Fruit fly (Drosophila melanogaster): Measurements from ENCODE around the gene CecC.

Gene CecC

DNA sequence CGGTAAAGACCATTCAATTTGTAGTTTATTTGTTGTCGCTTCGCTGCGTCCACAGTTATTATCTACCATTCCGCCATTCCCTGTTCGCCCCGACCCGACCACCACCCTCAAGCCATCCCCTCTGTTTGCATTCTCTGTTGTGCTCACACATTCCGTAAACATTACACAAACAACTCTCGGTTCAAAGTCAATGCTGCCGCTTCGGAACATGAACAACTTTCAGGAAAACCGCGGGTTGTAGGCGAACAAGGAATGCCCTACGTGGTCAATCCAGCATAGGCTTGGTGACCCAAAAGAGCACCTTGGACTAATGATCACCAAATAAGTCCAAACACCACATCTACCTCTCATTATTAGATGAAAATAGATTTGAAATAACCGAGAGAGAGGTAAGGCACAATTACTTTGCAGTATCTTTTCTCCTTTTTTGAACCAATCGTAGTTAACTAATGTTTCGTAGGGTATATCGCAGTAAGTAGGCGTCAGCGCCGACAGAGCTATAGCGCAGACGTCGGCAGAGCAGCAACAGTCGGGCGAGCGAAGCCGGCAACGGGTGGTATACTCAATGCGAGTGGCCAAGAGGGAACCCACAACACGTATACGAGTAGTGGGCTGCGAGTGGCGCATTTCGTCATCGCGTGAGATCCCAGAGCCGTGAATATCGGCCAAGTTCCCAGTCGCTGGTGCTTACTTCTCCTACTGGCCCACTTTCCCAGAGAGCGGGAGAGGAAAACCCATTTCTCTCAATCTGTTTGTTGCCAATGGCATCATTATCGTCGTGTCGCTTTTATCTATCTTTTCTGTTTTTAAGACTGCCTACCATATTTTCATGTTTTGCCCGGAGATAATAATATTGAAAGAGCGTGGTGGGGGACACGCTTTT is 12.9 kb upstream of the CecC start (continued):
- TF ChIP-seq Nf-YA (GFP tag; IDR thresholded peaks at IDR 0.05) (peak; percentile 96), Sin3A (optimal IDR thresholded peaks at IDR 0.05) (no peak), CG11456 (GFP tag; IDR thresholded peaks at IDR 0.05) (peak; percentile 91), otp (GFP tag; IDR thresholded peaks at IDR 0.05) (peak; percentile 97), CG17186 (GFP tag; optimal IDR thresholded peaks at IDR 0.05) (peak; percentile 89), CG4424 (GFP tag; optimal IDR thresholded peaks at IDR 0.05) (peak; percentile 98), Mrtf (GFP tag; IDR thresholded peaks at IDR 0.05) (peak; percentile 90), NFAT (GFP tag; IDR thresholded peaks at IDR 0.05) (peak; percentile 83), CG15601 (tag; optimal IDR thresholded peaks at IDR 0.05) (peak; percentile 87), CG32767 (GFP tag; IDR thresholded peaks at IDR 0.05) (peak; percentile 93), CG34376 (GFP tag; optimal IDR thresholded peaks at IDR 0.05) (peak; percentile 87), CG4730 (GFP tag; IDR thresholded peaks at IDR 0.05) (peak; percentile 88), Hand (GFP tag; optimal IDR thresholded peaks at IDR 0.05) (peak; percentile 85), shn (GFP tag; optimal IDR thresholded peaks at IDR 0.05) (peak; percentile 97), Hr78 (GFP tag; optimal IDR thresholded peaks at IDR 0.05) (peak in 1 of 2 experiments; percentile 96), repo (GFP tag; optimal IDR thresholded peaks at IDR 0.05) (peak; percentile 98), PHDP (tag; optimal IDR thresholded peaks at IDR 0.05) (peak; percentile 91), CG15269 (tag; optimal IDR thresholded peaks at IDR 0.05) (peak; percentile 91), CG17568 (GFP tag; optimal IDR thresholded peaks at IDR 0.05) (peak; percentile 74), CoRest (tag; optimal IDR thresholded peaks at IDR 0.05) (peak; percentile 95), Sry-δ (GFP tag; optimal IDR thresholded peaks at IDR 0.05) (peak; percentile 77), sna (GFP tag; IDR thresholded peaks at IDR 0.05; ENCODE audit: partially characterized antibody) (0 out of 2 replicates have a peak, but pooled peaks have one; percentile 23), E2f2 (GFP tag; IDR thresholded peaks at IDR 0.05) (peak; percentile 67), prd (optimal IDR thresholded peaks at IDR 0.05) (no peak), prd (GFP tag; IDR thresholded peaks at IDR 0.05) (peak; percentile 95), sens-2 (GFP tag; IDR thresholded peaks at IDR 0.05) (peak; percentile 94), corto (GFP tag; optimal IDR thresholded peaks at IDR 0.05) (no peak), Hey (tag; optimal IDR thresholded peaks at IDR 0.05) (peak; percentile 60), caup (GFP tag; optimal IDR thresholded peaks at IDR 0.05; ENCODE audit: severe bottlenecking) (peak; percentile 96), Opbp (GFP tag; IDR thresholded peaks at IDR 0.05; ENCODE audit: partially characterized antibody) (no peak), Atf-2 (GFP tag; optimal IDR thresholded peaks at IDR 0.05) (peak; percentile 94), Neu2 (GFP tag; optimal IDR thresholded peaks at IDR 0.05; ENCODE audit: borderline replicate concordance) (peak; percentile 92), sd (tag; optimal IDR thresholded peaks at IDR 0.05) (peak; percentile 96), nerfin-2 (GFP tag; IDR thresholded peaks at IDR 0.05; ENCODE audit: partially characterized antibody) (no peak), Chrac-16 (GFP tag; optimal IDR thresholded peaks at IDR 0.05) (peak; percentile 89), CG1233 (GFP tag; optimal IDR thresholded peaks at IDR 0.05) (peak; percentile 94), CG10431 (GFP tag; optimal IDR thresholded peaks at IDR 0.05) (peak; percentile 42), CG2889 (GFP tag; IDR thresholded peaks at IDR 0.05) (peak; percentile 73; the same call in 1 of the 3 replicates), hkb (optimal IDR thresholded peaks at IDR 0.05) (no peak), hkb (GFP tag; IDR thresholded peaks at IDR 0.05) (peak; percentile 99), dm (GFP tag; optimal IDR thresholded peaks at IDR 0.05) (peak; percentile 87), croc (GFP tag; conservative IDR thresholded peaks at IDR 0.05) (peak; percentile 91), CG6813 (GFP tag; optimal IDR thresholded peaks at IDR 0.05) (peak; percentile 93), nmo (GFP tag; optimal IDR thresholded peaks at IDR 0.05) (peak; percentile 98), Mad (GFP tag; optimal IDR thresholded peaks at IDR 0.05) (peak; percentile 85), slbo (GFP tag; IDR thresholded peaks at IDR 0.05) (peak; percentile 92), CG17361 (GFP tag; IDR thresholded peaks at IDR 0.05) (peak; percentile 96), CG34224 (GFP tag; IDR thresholded peaks at IDR 0.05; ENCODE audit: partially characterized antibody) (peak; percentile 32; the same call in 1 of the 3 replicates)

All from whole organism, embryonic.